Worm (Caenorhabditis elegans): ENCODE measurements around the gene inft-2.

DNA sequence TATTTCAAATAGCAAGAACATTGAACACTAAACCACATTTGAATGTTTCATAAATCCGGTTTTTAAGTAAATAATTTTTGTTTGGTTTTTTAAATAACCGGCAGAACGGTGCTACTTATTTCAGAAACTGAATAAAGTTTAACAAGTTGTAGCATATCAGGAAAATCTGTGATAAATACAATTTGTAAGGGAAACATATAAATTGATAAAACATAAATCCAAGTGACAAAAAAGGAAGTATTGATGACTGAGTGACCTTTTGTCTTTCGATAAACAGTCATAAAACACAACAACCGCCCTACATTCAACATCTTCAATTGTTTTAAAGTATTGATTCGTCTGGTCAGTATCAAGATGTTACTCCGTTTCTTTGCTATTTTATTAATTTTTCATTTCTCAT is 6.8 kb upstream of the inft-2 start, which contains the start of gene far-5:
- no peak for TF ChIP-seq pes-1 (GFP tag; IDR thresholded peaks at IDR 0.05)
- TF ChIP-seq scrt-1 (GFP tag; IDR thresholded peaks at IDR 0.05), result no peak
- no peak for TF ChIP-seq flt-1 (GFP tag; IDR thresholded peaks at IDR 0.05)
- TF ChIP-seq hmg-4 (GFP tag; optimal IDR thresholded peaks at IDR 0.05), result no peak
- no peak for TF ChIP-seq tbx-37 (GFP tag; conservative IDR thresholded peaks at IDR 0.05)
- TF ChIP-seq ama-1 (optimal IDR thresholded peaks at IDR 0.05), result no peak
- no peak for TF ChIP-seq sea-1 (GFP tag; conservative IDR thresholded peaks at IDR 0.05)

All from whole organism, early embryonic.